Fruit fly (Drosophila melanogaster): ENCODE measurements around the gene CG9592.

CG9592 gene

dm6 chr3L:14552041-14552924 is 34.7 kb downstream of the CG9592 start (continued):
- TF ChIP-seq hkb (optimal IDR thresholded peaks at IDR 0.05), result no peak
- no peak for TF ChIP-seq hkb (GFP tag; IDR thresholded peaks at IDR 0.05)
- no peak for TF ChIP-seq tio (GFP tag; optimal IDR thresholded peaks at IDR 0.05)
- no peak for TF ChIP-seq PHDP (tag; optimal IDR thresholded peaks at IDR 0.05)
- TF ChIP-seq salm (tag; optimal IDR thresholded peaks at IDR 0.05), result peak; percentile 35
- TF ChIP-seq Rfx (GFP tag; IDR thresholded peaks at IDR 0.05), result no peak
- no peak for TF ChIP-seq CG16813 (GFP tag; IDR thresholded peaks at IDR 0.05; ENCODE audit: partially characterized antibody)
- TF ChIP-seq Hand (GFP tag; optimal IDR thresholded peaks at IDR 0.05), result no peak
- TF ChIP-seq CG34224 (GFP tag; IDR thresholded peaks at IDR 0.05; ENCODE audit: partially characterized antibody), result no peak
- TF ChIP-seq rib (GFP tag; IDR thresholded peaks at IDR 0.05), result no peak
- peak; percentile 35 for TF ChIP-seq gsb-n (tag; optimal IDR thresholded peaks at IDR 0.05)
- no peak for TF ChIP-seq Adf1 (GFP tag; IDR thresholded peaks at IDR 0.05)
- no peak for TF ChIP-seq Usf (GFP tag; optimal IDR thresholded peaks at IDR 0.05)
- TF ChIP-seq CG13296 (GFP tag; optimal IDR thresholded peaks at IDR 0.05), result no peak
- no peak for TF ChIP-seq Bdp1 (GFP tag; optimal IDR thresholded peaks at IDR 0.05)
- TF ChIP-seq Lpt (GFP tag; optimal IDR thresholded peaks at IDR 0.05), result no peak
- no peak for TF ChIP-seq sqz (GFP tag; optimal IDR thresholded peaks at IDR 0.05)
- TF ChIP-seq CG31224 (GFP tag; IDR thresholded peaks at IDR 0.05), result no peak
- no peak for TF ChIP-seq Hsf (GFP tag; optimal IDR thresholded peaks at IDR 0.05)
- TF ChIP-seq slbo (GFP tag; IDR thresholded peaks at IDR 0.05), result no peak
- TF ChIP-seq CG6654 (GFP tag; optimal IDR thresholded peaks at IDR 0.05), result no peak
- no peak for TF ChIP-seq wor (GFP tag; IDR thresholded peaks at IDR 0.05)
- TF ChIP-seq Pdp1 (GFP tag; optimal IDR thresholded peaks at IDR 0.05), result peak in 1 of 2 experiments; percentile 5
- TF ChIP-seq CG15479 (GFP tag; optimal IDR thresholded peaks at IDR 0.05), result no peak
- TF ChIP-seq CG12391 (tag; optimal IDR thresholded peaks at IDR 0.05), result peak; percentile 26
- TF ChIP-seq Dref (GFP tag; IDR thresholded peaks at IDR 0.05), result no peak
- TF ChIP-seq CG2199 (GFP tag; IDR thresholded peaks at IDR 0.05), result peak; percentile 95
- TF ChIP-seq crol (GFP tag; IDR thresholded peaks at IDR 0.05), result peak; percentile 69
- no peak for TF ChIP-seq btn (GFP tag; optimal IDR thresholded peaks at IDR 0.05)
- TF ChIP-seq CG11456 (GFP tag; IDR thresholded peaks at IDR 0.05), result no peak
- TF ChIP-seq CG12744 (GFP tag; optimal IDR thresholded peaks at IDR 0.05), result no peak
- TF ChIP-seq sens (GFP tag), result peak; percentile 68
- TF ChIP-seq NC2α (GFP tag; optimal IDR thresholded peaks at IDR 0.05), result no peak
- no peak for TF ChIP-seq CG1529 (GFP tag; optimal IDR thresholded peaks at IDR 0.05)
- no peak for TF ChIP-seq mirr (GFP tag; optimal IDR thresholded peaks at IDR 0.05)
- TF ChIP-seq klu (GFP tag; IDR thresholded peaks at IDR 0.05), result no peak
- no peak for TF ChIP-seq CG8281 (tag; optimal IDR thresholded peaks at IDR 0.05)
- TF ChIP-seq oc (tag; optimal IDR thresholded peaks at IDR 0.05), result peak; percentile 82
- no peak for TF ChIP-seq bcd (GFP tag; optimal IDR thresholded peaks at IDR 0.05)
- no peak for TF ChIP-seq Blimp-1 (GFP tag; optimal IDR thresholded peaks at IDR 0.05)
- TF ChIP-seq cg (GFP tag; optimal IDR thresholded peaks at IDR 0.05), result peak; percentile 70
- TF ChIP-seq kni (GFP tag; optimal IDR thresholded peaks at IDR 0.05), result peak; percentile 94
- no peak for TF ChIP-seq Meics (GFP tag; optimal IDR thresholded peaks at IDR 0.05)
- peak; percentile 42 for TF ChIP-seq sd (tag; optimal IDR thresholded peaks at IDR 0.05)
- no peak for TF ChIP-seq ssp (GFP tag; IDR thresholded peaks at IDR 0.05)
- no peak for TF ChIP-seq zen2 (GFP tag; IDR thresholded peaks at IDR 0.05; ENCODE audit: partially characterized antibody)
- TF ChIP-seq CG17361 (GFP tag; IDR thresholded peaks at IDR 0.05), result 0 out of 3 replicates have a peak, but pooled peaks have one; percentile 35
- no peak for TF ChIP-seq CG4360 (GFP tag; IDR thresholded peaks at IDR 0.05)
- TF ChIP-seq ci (GFP tag; IDR thresholded peaks at IDR 0.05), result peak; percentile 36; the same call in 1 of the 3 replicates

All from whole organism, embryonic.